Worm (Caenorhabditis elegans): Measurements from ENCODE around the gene srbc-83.

ce11 chrV:16287619-16288018, 9.6 kb upstream of the srbc-83 start, which contains the start of gene F28G4.3:
- TF ChIP-seq ceh-2 (tag; optimal IDR thresholded peaks at IDR 0.05) (no peak), nhr-11 (tag; optimal IDR thresholded peaks at IDR 0.05) (no peak), unc-55 (GFP tag; optimal IDR thresholded peaks at IDR 0.05) (no peak), lin-11 (tag; optimal IDR thresholded peaks at IDR 0.05) (no peak), ceh-14 (tag; optimal IDR thresholded peaks at IDR 0.05) (no peak), hlh-8 (tag; optimal IDR thresholded peaks at IDR 0.05) (no peak), pha-4 (tag; optimal IDR thresholded peaks at IDR 0.05) (no peak), hlh-30 (tag; optimal IDR thresholded peaks at IDR 0.05; ENCODE audit: insufficient read depth) (no peak), pqm-1 (tag; optimal IDR thresholded peaks at IDR 0.05) (no peak), pha-2 (tag; optimal IDR thresholded peaks at IDR 0.05) (no peak), ama-1 (optimal IDR thresholded peaks at IDR 0.05) (no peak), ceh-18 (tag; optimal IDR thresholded peaks at IDR 0.05) (no peak), dve-1 (tag; optimal IDR thresholded peaks at IDR 0.05) (no peak)

All from whole organism, late embryonic.